Fruit fly (Drosophila melanogaster) whole organism, prepupa: Measurements from ENCODE around the gene CG4968.

Experiments
- Blimp-1 ChIP-seq: fragments of 200-800 bp; sonication (Bioruptor generic); optimal IDR thresholded peaks from 3 replicates; lab custom pipeline; 2017; ENCODE audit warnings: missing biosample characterization, missing genetic modification characterization, mild to moderate bottlenecking, moderate library complexity, missing genetic modification reagents
- CG10631 ChIP-seq: fragments of 200-800 bp; sonication (Bioruptor generic); optimal IDR thresholded peaks from 2 replicates; lab custom pipeline; 2016; ENCODE audit warnings: missing biosample characterization, missing genetic modification characterization
- CG11762 ChIP-seq: fragments of 200-800 bp; sonication (Bioruptor generic); optimal IDR thresholded peaks from 3 replicates; lab custom pipeline; 2016; ENCODE audit warnings: missing biosample characterization, missing genetic modification characterization; ENCODE audit not compliant: insufficient read depth
- CG11902 ChIP-seq: fragments of 200-800 bp; sonication (Bioruptor generic); optimal IDR thresholded peaks from 3 replicates; lab custom pipeline; 2016; ENCODE audit warnings: missing biosample characterization, missing genetic modification characterization
- CG1621 ChIP-seq: fragments of 200-800 bp; sonication (Bioruptor generic); optimal IDR thresholded peaks from 3 replicates; lab custom pipeline; 2018; ENCODE audit warnings: missing biosample characterization, mild to moderate bottlenecking, missing genetic modification characterization
- CG3032 ChIP-seq: fragments of 200-800 bp; optimal IDR thresholded peaks from 2 replicates; lab custom pipeline; 2019; ENCODE audit warnings: missing biosample characterization, mild to moderate bottlenecking, missing genetic modification characterization, moderate library complexity
- CG31627 ChIP-seq: fragments of 200-800 bp; sonication (Bioruptor generic); optimal IDR thresholded peaks from 3 replicates; lab custom pipeline; 2016; ENCODE audit warnings: missing biosample characterization, missing genetic modification characterization
- CG34406 ChIP-seq: fragments of 200-800 bp; sonication (Bioruptor generic); optimal IDR thresholded peaks from 3 replicates; lab custom pipeline; 2016; ENCODE audit warnings: missing biosample characterization, missing genetic modification characterization
- CG6163 ChIP-seq: fragments of 200-800 bp; sonication (Bioruptor generic); IDR thresholded peaks from 3 replicates; pipeline ENCODE4 v1.3.6; 2022; ENCODE audit warnings: missing biosample characterization, missing genetic modification characterization
- CG6276 ChIP-seq: fragments of 200-800 bp; sonication (Bioruptor generic); optimal IDR thresholded peaks from 2 replicates; lab custom pipeline; 2017; ENCODE audit warnings: missing biosample characterization, mild to moderate bottlenecking, missing genetic modification characterization
- CG6808 ChIP-seq: fragments of 200-800 bp; sonication (Bioruptor generic); optimal IDR thresholded peaks from 3 replicates; lab custom pipeline; 2017; ENCODE audit warnings: missing biosample characterization, missing genetic modification characterization, mild to moderate bottlenecking, moderate library complexity, missing genetic modification reagents
- CG8632 ChIP-seq: fragments of 200-800 bp; sonication (Bioruptor generic); optimal IDR thresholded peaks from 3 replicates; lab custom pipeline; 2016; ENCODE audit warnings: missing biosample characterization, missing genetic modification characterization
- Eip75B ChIP-seq: fragments of 200-800 bp; sonication (Bioruptor generic); optimal IDR thresholded peaks from 3 replicates; lab custom pipeline; 2016; ENCODE audit warnings: missing biosample characterization, missing genetic modification characterization
- Eip93F ChIP-seq: fragments of 200-800 bp; sonication (Bioruptor generic); optimal IDR thresholded peaks from 2 replicates; lab custom pipeline; 2016; ENCODE audit warnings: missing biosample characterization, mild to moderate bottlenecking, missing genetic modification characterization
- Ets96B ChIP-seq: fragments of 200-800 bp; optimal IDR thresholded peaks from 2 replicates; lab custom pipeline; 2019; ENCODE audit warnings: missing biosample characterization, mild to moderate bottlenecking, missing genetic modification characterization, moderate library complexity
- Gug ChIP-seq: fragments of 200-800 bp; sonication (Bioruptor generic); IDR thresholded peaks from 2 replicates; pipeline ENCODE4 v1.3.6; 2022; ENCODE audit warnings: missing biosample characterization, missing genetic modification characterization
- OdsH ChIP-seq: fragments of 200-800 bp; sonication (Bioruptor generic); optimal IDR thresholded peaks from 3 replicates; lab custom pipeline; 2016; ENCODE audit warnings: missing biosample characterization, missing genetic modification characterization
- Smox ChIP-seq: fragments of 200-800 bp; sonication (Bioruptor generic); optimal IDR thresholded peaks from 3 replicates; lab custom pipeline; 2016; ENCODE audit warnings: missing biosample characterization, missing genetic modification characterization
- Sox14 ChIP-seq: fragments of 200-800 bp; sonication (Bioruptor generic); optimal IDR thresholded peaks from 3 replicates; lab custom pipeline; 2016; ENCODE audit warnings: missing biosample characterization, missing genetic modification characterization
- Sox15 ChIP-seq: fragments of 200-800 bp; sonication (Bioruptor generic); optimal IDR thresholded peaks from 3 replicates; lab custom pipeline; 2016; ENCODE audit warnings: missing biosample characterization, missing genetic modification characterization
- acj6 ChIP-seq: fragments of 200-800 bp; sonication (Bioruptor generic); optimal IDR thresholded peaks from 3 replicates; lab custom pipeline; 2016; ENCODE audit warnings: missing biosample characterization, missing genetic modification characterization
- cyc ChIP-seq: fragments of 200-800 bp; sonication (Bioruptor generic); optimal IDR thresholded peaks from 3 replicates; lab custom pipeline; 2016; ENCODE audit warnings: missing biosample characterization, missing genetic modification characterization
- dac ChIP-seq: fragments of 200-800 bp; sonication (Bioruptor generic); optimal IDR thresholded peaks from 2 replicates; lab custom pipeline; 2017; ENCODE audit warnings: missing biosample characterization, mild to moderate bottlenecking, missing genetic modification characterization
- esn ChIP-seq: fragments of 200-800 bp; sonication (Bioruptor generic); optimal IDR thresholded peaks from 2 replicates; lab custom pipeline; 2016; ENCODE audit warnings: missing biosample characterization, mild to moderate bottlenecking, missing genetic modification characterization, moderate library complexity
- fd59A ChIP-seq: fragments of 200-800 bp; sonication (Bioruptor generic); optimal IDR thresholded peaks from 2 replicates; lab custom pipeline; 2017; ENCODE audit warnings: missing biosample characterization, mild to moderate bottlenecking, missing genetic modification characterization, missing genetic modification reagents
- fd85E ChIP-seq: fragments of 200-800 bp; sonication (Bioruptor generic); optimal IDR thresholded peaks from 3 replicates; lab custom pipeline; 2016; ENCODE audit warnings: missing biosample characterization, missing genetic modification characterization
- fkh ChIP-seq: fragments of 200-800 bp; sonication (Bioruptor generic); optimal IDR thresholded peaks from 3 replicates; lab custom pipeline; 2017; ENCODE audit warnings: missing biosample characterization, mild to moderate bottlenecking, missing genetic modification characterization, moderate library complexity
- lz ChIP-seq: fragments of 200-800 bp; sonication (Bioruptor generic); optimal IDR thresholded peaks from 3 replicates; lab custom pipeline; 2016; ENCODE audit warnings: missing biosample characterization, missing genetic modification characterization
- salr ChIP-seq, 2 experiments: fragments of 200-800 bp; sonication (Bioruptor generic); optimal IDR thresholded peaks; 3 replicates each; lab custom pipeline; 2016 to 2018; ENCODE audit warnings: missing biosample characterization in 2 of 2, missing genetic modification characterization in 2 of 2, mild to moderate bottlenecking in 1 of 2
- spab ChIP-seq: fragments of 200-800 bp; sonication (Bioruptor generic); optimal IDR thresholded peaks from 2 replicates; lab custom pipeline; 2017; ENCODE audit warnings: missing biosample characterization, mild to moderate bottlenecking, missing genetic modification characterization, missing genetic modification reagents
- ss ChIP-seq, 2 experiments: fragments of 200-800 bp; sonication (Bioruptor generic); optimal IDR thresholded peaks; 2 replicates in 1 of 2; 3 replicates in 1 of 2; lab custom pipeline; 2017 to 2018; ENCODE audit warnings: mild to moderate bottlenecking in 2 of 2, missing biosample characterization in 2 of 2, missing genetic modification characterization in 2 of 2, moderate library complexity in 1 of 2
- svp ChIP-seq: fragments of 200-800 bp; sonication (Bioruptor generic); peaks from one replicate; lab custom pipeline; 2016; ENCODE audit warnings: missing biosample characterization, missing genetic modification characterization

The CG4968 gene

DNA sequence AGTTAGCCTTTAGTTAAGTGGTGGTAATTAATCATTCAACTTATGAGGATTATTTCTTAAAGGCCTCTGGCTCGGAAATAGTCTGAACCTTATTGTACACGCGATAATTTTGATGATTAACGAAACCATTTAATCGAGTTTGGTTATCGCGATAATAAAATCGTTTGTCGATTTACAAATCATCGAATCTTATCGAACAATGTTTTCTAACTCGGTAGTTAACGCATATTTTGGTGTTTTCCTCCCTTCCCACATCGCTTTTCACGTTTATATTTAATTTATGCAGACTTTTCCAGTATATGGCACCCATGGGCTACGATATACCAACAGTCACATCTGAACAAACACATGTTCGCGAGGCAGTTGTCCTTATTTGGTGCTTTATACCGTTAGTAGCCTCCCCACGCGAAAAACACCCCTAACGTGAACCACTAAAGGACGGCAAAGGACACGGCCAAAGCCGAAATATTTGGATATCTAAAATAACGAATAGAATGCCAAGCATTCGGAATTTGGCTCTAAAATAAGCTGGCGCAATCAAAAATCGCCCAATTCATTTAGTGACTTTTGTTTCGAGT is 37.4 kb downstream of the CG4968 start, which contains the start of gene Frmd5:
Frmd5 (plus strand) TSS at position 414 of the 578 bp plus-strand sequence.
- TF ChIP-seq fd59A (no peak), esn (GFP tag; lab: Kevin White, UChicago) (no peak), CG11902 (GFP tag; lab: Kevin White, UChicago) (no peak), svp (GFP tag; lab: Kevin White, UChicago) (no peak), CG8632 (no peak), Sox14 (GFP tag; lab: Kevin White, UChicago) (no peak), Ets96B (tag; lab: Kevin White, UChicago) (no peak), fkh (no peak), Smox (GFP tag; lab: Kevin White, UChicago) (no peak), salr (GFP tag; optimal IDR thresholded peaks at IDR 0.05; lab: Kevin White, UChicago) (no peak), dac (GFP tag; lab: Kevin White, UChicago) (no peak)
- TF ChIP-seq, all 60 proteins: peak for 0

DNA sequence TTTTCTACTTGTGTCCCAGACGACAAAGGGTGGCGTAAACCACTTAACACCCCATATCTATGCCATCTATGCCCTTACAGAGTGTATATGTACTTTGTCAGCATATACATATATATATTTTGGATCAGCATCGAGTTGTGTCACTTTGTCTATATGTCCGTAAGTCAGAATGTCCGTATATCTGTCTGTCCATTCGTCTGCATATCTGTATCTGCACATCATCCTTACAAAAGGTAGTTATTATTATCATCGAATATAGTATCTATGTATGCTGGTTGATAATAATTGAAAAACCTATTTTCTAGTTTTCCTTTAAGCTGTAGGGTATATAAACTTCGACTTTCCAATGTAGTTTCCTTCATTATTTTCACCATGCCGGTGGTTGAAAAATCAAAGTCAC is 44.4 kb downstream of the CG4968 start:
- TF ChIP-seq CG6808 (GFP tag; lab: Kevin White, UChicago) (no peak), esn (GFP tag; lab: Kevin White, UChicago) (no peak), CG10631 (no peak), CG11762 (no peak), ss (GFP tag; optimal IDR thresholded peaks at IDR 0.05; lab: Kevin White, UChicago) (no peak), Sox15 (GFP tag; lab: Kevin White, UChicago) (no peak), CG1621 (tag; lab: Kevin White, UChicago) (no peak), CG31627 (GFP tag; lab: Kevin White, UChicago) (no peak), Blimp-1 (GFP tag; lab: Kevin White, UChicago) (no peak), Eip93F (GFP tag; lab: Kevin White, UChicago) (no peak), fd85E (GFP tag; lab: Kevin White, UChicago) (no peak), Gug (GFP tag; lab: Robert Waterston, UW) (no peak)
- TF ChIP-seq, all 60 proteins: peak for 0

dm6 chr2L:10353871-10354270 is 47.1 kb downstream of the CG4968 start, which contains the start of gene CG34367:
Gene CG34367, minus strand, starts transcription at chr2L:10353905.
- TF ChIP-seq spab (GFP tag; lab: Kevin White, UChicago) (no peak), CG31627 (GFP tag; lab: Kevin White, UChicago) (no peak), fd59A (no peak), Sox14 (GFP tag; lab: Kevin White, UChicago) (no peak), ss (GFP tag; optimal IDR thresholded peaks at IDR 0.05; lab: Kevin White, UChicago) (no peak), Eip93F (GFP tag; lab: Kevin White, UChicago) (no peak), CG6163 (GFP tag; lab: Robert Waterston, UW) (no peak)

DNA sequence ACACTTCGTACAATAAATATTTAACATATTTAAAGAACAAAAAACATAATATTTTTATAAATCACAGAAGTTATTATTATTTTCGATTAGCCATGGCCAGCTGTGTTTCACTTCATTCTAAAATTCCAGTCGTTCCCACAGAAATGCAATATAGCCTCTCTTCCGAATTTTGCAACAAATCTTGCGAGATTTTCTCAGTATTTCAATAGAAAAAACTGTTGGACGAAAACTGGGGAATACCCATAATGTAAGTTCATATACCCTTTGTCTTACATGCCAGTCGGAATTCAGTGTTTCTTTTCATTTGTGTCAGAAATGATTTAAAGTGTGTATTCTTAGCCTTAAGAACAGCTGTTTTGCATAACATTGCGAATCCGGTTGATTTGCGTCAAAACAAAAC is 49.8 kb downstream of the CG4968 start, which contains the start of the genes CtsL4 and ClpP:
CtsL4 (minus strand) TSS at position 90 of the 400 bp plus-strand sequence.
ClpP (plus strand) TSS at position 288 of the 400 bp plus-strand sequence.
- TF ChIP-seq Sox14 (GFP tag; lab: Kevin White, UChicago): peak; percentile 88
- TF ChIP-seq lz (GFP tag; lab: Kevin White, UChicago): peak; percentile 45
- TF ChIP-seq CG34406 (GFP tag; lab: Kevin White, UChicago): peak; percentile 40
- peak; percentile 61 for TF ChIP-seq CG1621 (tag; lab: Kevin White, UChicago)
- no peak for TF ChIP-seq CG6808 (GFP tag; lab: Kevin White, UChicago)
- peak; percentile 36 for TF ChIP-seq acj6 (GFP tag; lab: Kevin White, UChicago)
- TF ChIP-seq Ets96B (tag; lab: Kevin White, UChicago): peak; percentile 32
- no peak for TF ChIP-seq Eip75B (GFP tag; lab: Kevin White, UChicago)
- peak; percentile 37 for TF ChIP-seq CG8632
- no peak for TF ChIP-seq fd59A
- peak; percentile 45 for TF ChIP-seq CG3032 (tag; lab: Kevin White, UChicago)
- TF ChIP-seq CG31627 (GFP tag; lab: Kevin White, UChicago): peak; percentile 50
- no peak for TF ChIP-seq CG6276 (GFP tag; lab: Kevin White, UChicago)
- peak; percentile 10 for TF ChIP-seq dac (GFP tag; lab: Kevin White, UChicago)
- TF ChIP-seq CG6163 (GFP tag; lab: Robert Waterston, UW): no peak
- TF ChIP-seq OdsH (GFP tag; lab: Kevin White, UChicago): peak; percentile 59
- peak; percentile 29 for TF ChIP-seq cyc (GFP tag; lab: Kevin White, UChicago)
- TF ChIP-seq esn (GFP tag; lab: Kevin White, UChicago): peak; percentile 55
